Worm (Caenorhabditis elegans) whole organism, L2 larva: ENCODE results near the gene irg-3.

Experiments used
- C34F6.9 ChIP-seq: fragments of 150-350 bp; optimal IDR thresholded peaks from 2 replicates; lab custom pipeline; 2014; ENCODE audit warnings: missing biosample characterization, missing genetic modification characterization
- F13H6.1 ChIP-seq: sonication (generic microtip); optimal IDR thresholded peaks from 2 replicates; lab custom pipeline; 2016; ENCODE audit warnings: missing genetic modification characterization, missing compliant biosample characterization
- R02D3.7 ChIP-seq: fragments of 150-350 bp; optimal IDR thresholded peaks from 2 replicates; lab custom pipeline; 2014; ENCODE audit warnings: missing biosample characterization, missing genetic modification characterization
- Y55F3AM.14 ChIP-seq: fragments of 200-800 bp; sonication (Bioruptor generic); optimal IDR thresholded peaks from 2 replicates; lab custom pipeline; 2018; ENCODE audit warnings: mild to moderate bottlenecking, missing genetic modification characterization, missing compliant biosample characterization
- ZK546.5 ChIP-seq: sonication (generic microtip); optimal IDR thresholded peaks from 2 replicates; lab custom pipeline; 2017; ENCODE audit warnings: missing biosample characterization, missing genetic modification characterization
- alr-1 ChIP-seq: fragments of 150-350 bp; optimal IDR thresholded peaks from 2 replicates; lab custom pipeline; 2014; ENCODE audit warnings: missing biosample characterization, missing genetic modification characterization
- aly-2 ChIP-seq: fragments of 150-350 bp; optimal IDR thresholded peaks from 2 replicates; lab custom pipeline; 2014; ENCODE audit warnings: missing biosample characterization, missing genetic modification characterization
- blmp-1 ChIP-seq: sonication (generic microtip); optimal IDR thresholded peaks from 2 replicates; lab custom pipeline; 2017; ENCODE audit warnings: missing genetic modification characterization, mild to moderate bottlenecking, missing compliant biosample characterization, antibody characterized with exemption, moderate library complexity; ENCODE audit not compliant: insufficient read depth
- ceh-16 ChIP-seq: fragments of 150-350 bp; optimal IDR thresholded peaks from 2 replicates; lab custom pipeline; 2014; ENCODE audit warnings: missing biosample characterization, missing genetic modification characterization
- ceh-82 ChIP-seq: fragments of 150-350 bp; optimal IDR thresholded peaks from 2 replicates; lab custom pipeline; 2014; ENCODE audit warnings: missing biosample characterization, missing genetic modification characterization
- egl-27 ChIP-seq: sonication (generic microtip); optimal IDR thresholded peaks from 3 replicates; lab custom pipeline; 2017; ENCODE audit warnings: missing biosample characterization, missing genetic modification reagents, missing genetic modification characterization
- elt-1 ChIP-seq: fragments of 150-350 bp; optimal IDR thresholded peaks from 2 replicates; lab custom pipeline; 2014; ENCODE audit warnings: missing biosample characterization, missing genetic modification characterization
- elt-3 ChIP-seq: sonication (generic microtip); optimal IDR thresholded peaks from 2 replicates; lab custom pipeline; 2017; ENCODE audit warnings: missing biosample characterization, missing genetic modification characterization
- fos-1 ChIP-seq: fragments of 150-350 bp; optimal IDR thresholded peaks from 2 replicates; lab custom pipeline; 2014; ENCODE audit warnings: missing biosample characterization, missing genetic modification characterization
- gmeb-1 ChIP-seq: fragments of 150-350 bp; optimal IDR thresholded peaks from 2 replicates; lab custom pipeline; 2014; ENCODE audit warnings: missing biosample characterization, missing genetic modification characterization
- lin-11 ChIP-seq: fragments of 150-350 bp; sonication (generic microtip); optimal IDR thresholded peaks from 2 replicates; lab custom pipeline; 2014; ENCODE audit warnings: missing biosample characterization, missing genetic modification characterization, inconsistent platforms, mixed read lengths
- lin-13 ChIP-seq: fragments of 150-350 bp; optimal IDR thresholded peaks from 2 replicates; lab custom pipeline; 2014; ENCODE audit warnings: missing biosample characterization, missing genetic modification reagents, missing genetic modification characterization
- mab-5 ChIP-seq: fragments of 150-350 bp; optimal IDR thresholded peaks from 2 replicates; lab custom pipeline; 2014; ENCODE audit warnings: missing biosample characterization, missing genetic modification characterization
- mbf-1 ChIP-seq: sonication (generic microtip); optimal IDR thresholded peaks from 2 replicates; lab custom pipeline; 2017; ENCODE audit warnings: missing biosample characterization, missing genetic modification characterization
- mdl-1 ChIP-seq, 2 experiments: fragments of 150-350 bp in 1 of 2; sonication (generic microtip) in 1 of 2; optimal IDR thresholded peaks; 2 replicates each; lab custom pipeline; 2017; ENCODE audit warnings: missing biosample characterization in 2 of 2, missing genetic modification characterization in 2 of 2
- nhr-10 ChIP-seq: sonication (generic microtip); optimal IDR thresholded peaks from 2 replicates; lab custom pipeline; 2017; ENCODE audit warnings: missing biosample characterization, missing genetic modification characterization
- nhr-11 ChIP-seq: fragments of 150-350 bp; optimal IDR thresholded peaks from 2 replicates; lab custom pipeline; 2014; ENCODE audit warnings: missing biosample characterization, missing genetic modification characterization
- nhr-12 ChIP-seq: fragments of 150-350 bp; optimal IDR thresholded peaks from 2 replicates; lab custom pipeline; 2014; ENCODE audit warnings: missing biosample characterization, missing genetic modification characterization
- nhr-129 ChIP-seq: fragments of 150-350 bp; optimal IDR thresholded peaks from 2 replicates; lab custom pipeline; 2014; ENCODE audit warnings: missing biosample characterization, missing genetic modification characterization
- nhr-21 ChIP-seq: fragments of 150-350 bp; optimal IDR thresholded peaks from 2 replicates; lab custom pipeline; 2014; ENCODE audit warnings: missing biosample characterization, missing genetic modification characterization
- nhr-23 ChIP-seq: fragments of 150-350 bp; optimal IDR thresholded peaks from 2 replicates; lab custom pipeline; 2014; ENCODE audit warnings: missing biosample characterization, missing genetic modification reagents, missing genetic modification characterization
- nhr-6 ChIP-seq: fragments of 150-350 bp; optimal IDR thresholded peaks from 2 replicates; lab custom pipeline; 2014; ENCODE audit warnings: missing biosample characterization, missing genetic modification characterization
- peb-1 ChIP-seq: fragments of 150-350 bp; optimal IDR thresholded peaks from 2 replicates; lab custom pipeline; 2014; ENCODE audit warnings: missing biosample characterization, missing genetic modification characterization
- sma-3 ChIP-seq: sonication (generic microtip); optimal IDR thresholded peaks from 2 replicates; lab custom pipeline; 2016; ENCODE audit warnings: missing genetic modification reagents, missing genetic modification characterization, missing compliant biosample characterization
- sma-9 ChIP-seq, 2 experiments: fragments of 150-350 bp in 1 of 2; sonication (generic microtip) in 1 of 2; optimal IDR thresholded peaks; 2 replicates each; lab custom pipeline; 2014 to 2016; ENCODE audit warnings: missing genetic modification characterization in 2 of 2, mild to moderate bottlenecking in 1 of 2, missing biosample characterization in 1 of 2, missing compliant biosample characterization in 1 of 2, missing genetic modification reagents in 1 of 2, moderate library complexity in 1 of 2
- snpc-4 ChIP-seq: fragments of 150-350 bp; optimal IDR thresholded peaks from 2 replicates; lab custom pipeline; 2014; ENCODE audit warnings: missing biosample characterization, missing genetic modification characterization
- unc-39 ChIP-seq: fragments of 150-350 bp; optimal IDR thresholded peaks from 2 replicates; lab custom pipeline; 2014; ENCODE audit warnings: missing biosample characterization, missing genetic modification characterization
- unc-55 ChIP-seq: fragments of 150-350 bp; sonication (generic microtip); optimal IDR thresholded peaks from 3 replicates; lab custom pipeline; 2014; ENCODE audit warnings: missing biosample characterization, missing genetic modification reagents, missing genetic modification characterization
- unc-62 ChIP-seq: fragments of 150-350 bp; optimal IDR thresholded peaks from 2 replicates; lab custom pipeline; 2014; ENCODE audit warnings: missing biosample characterization, missing genetic modification reagents, missing genetic modification characterization
- zag-1 ChIP-seq: fragments of 150-350 bp; optimal IDR thresholded peaks from 2 replicates; lab custom pipeline; 2014; ENCODE audit warnings: missing biosample characterization, missing genetic modification characterization
- ztf-1 ChIP-seq: fragments of 200-800 bp; sonication (Bioruptor generic); conservative IDR thresholded peaks from 2 replicates; pipeline ENCODE4 v1.3.6; 2022; ENCODE audit warnings: missing genetic modification characterization, missing compliant biosample characterization
- ztf-4 ChIP-seq: fragments of 150-350 bp; optimal IDR thresholded peaks from 2 replicates; lab custom pipeline; 2014; ENCODE audit warnings: missing biosample characterization, missing genetic modification characterization

The irg-3 gene

ce11 chrV:2575716-2576115, 16.7 kb upstream of the irg-3 start:
- TF ChIP-seq nhr-6 (tag; lab: Kevin White, UChicago): no peak
- TF ChIP-seq peb-1 (tag; lab: Kevin White, UChicago): no peak

- TF ChIP-seq nhr-10 (tag; lab: Kevin White, UChicago) (no peak), mbf-1 (tag; lab: Kevin White, UChicago) (no peak), mab-5 (tag; lab: Kevin White, UChicago) (no peak), C34F6.9 (tag; lab: Kevin White, UChicago) (no peak), ceh-16 (tag; lab: Kevin White, UChicago) (no peak), ZK546.5 (tag; lab: Kevin White, UChicago) (no peak), elt-3 (tag; lab: Kevin White, UChicago) (no peak), aly-2 (no peak), nhr-11 (tag; lab: Kevin White, UChicago) (no peak), sma-3 (GFP tag; lab: Kevin White, UChicago) (no peak), unc-55 (GFP tag; lab: Kevin White, UChicago) (no peak), elt-1 (tag; lab: Kevin White, UChicago) (no peak), R02D3.7 (tag; lab: Kevin White, UChicago) (no peak), blmp-1 (tag; lab: Kevin White, UChicago) (no peak), sma-9 (GFP tag; optimal IDR thresholded peaks at IDR 0.05; lab: Kevin White, UChicago) (no peak), sma-9 (tag; optimal IDR thresholded peaks at IDR 0.05; lab: Kevin White, UChicago) (no peak), egl-27 (no peak), ceh-82 (tag; lab: Kevin White, UChicago) (no peak), snpc-4 (no peak), ztf-1 (no peak), unc-62 (no peak)
Measured at ce11 chrV:2577603-2578002, 14.8 kb upstream of the irg-3 start, which contains the start of gene srt-4. Gene srt-4 (plus strand): TSS chrV:2577903.

- TF ChIP-seq alr-1: no peak
- TF ChIP-seq unc-62: no peak
- no peak for TF ChIP-seq F13H6.1
- TF ChIP-seq nhr-12 (tag; lab: Kevin White, UChicago): no peak
- no peak for TF ChIP-seq Y55F3AM.14
- TF ChIP-seq nhr-6 (tag; lab: Kevin White, UChicago): no peak
- TF ChIP-seq sma-9 (GFP tag; optimal IDR thresholded peaks at IDR 0.05; lab: Kevin White, UChicago): no peak
- no peak for TF ChIP-seq sma-9 (tag; optimal IDR thresholded peaks at IDR 0.05; lab: Kevin White, UChicago)
- TF ChIP-seq ztf-4 (tag; lab: Kevin White, UChicago): no peak
- TF ChIP-seq ceh-82 (tag; lab: Kevin White, UChicago): no peak
- TF ChIP-seq nhr-10 (tag; lab: Kevin White, UChicago): no peak
- no peak for TF ChIP-seq lin-13 (GFP tag; lab: Kevin White, UChicago)
- TF ChIP-seq mdl-1 (tag; optimal IDR thresholded peaks at IDR 0.05; lab: Kevin White, UChicago): no peak
- TF ChIP-seq nhr-21 (tag; lab: Kevin White, UChicago): no peak
- no peak for TF ChIP-seq unc-39
- no peak for TF ChIP-seq sma-3 (GFP tag; lab: Kevin White, UChicago)
- no peak for TF ChIP-seq egl-27
- no peak for TF ChIP-seq nhr-23 (tag; lab: Kevin White, UChicago)
- TF ChIP-seq gmeb-1 (tag; lab: Kevin White, UChicago): no peak
- TF ChIP-seq R02D3.7 (tag; lab: Kevin White, UChicago): no peak
Measured at ce11 chrV:2580598-2580997, 11.8 kb upstream of the irg-3 start, which contains the start of gene C29G2.3. Gene C29G2.3 (plus strand): TSS chrV:2580898.

- TF ChIP-seq fos-1 (tag; lab: Kevin White, UChicago): peak; percentile 42
- no peak for TF ChIP-seq gmeb-1 (tag; lab: Kevin White, UChicago)
- TF ChIP-seq, all 48 proteins: peak for 1
Measured at ce11 chrV:2585727-2586126, 6.7 kb upstream of the irg-3 start, which contains the start of gene C29G2.6. Gene C29G2.6 (minus strand): TSS chrV:2585908.

ce11 chrV:2589834-2590233, 2.6 kb upstream of the irg-3 start:
- no peak for TF ChIP-seq aly-2
- TF ChIP-seq ZK546.5 (tag; lab: Kevin White, UChicago): no peak
- TF ChIP-seq lin-11 (tag; lab: Kevin White, UChicago): no peak
- no peak for TF ChIP-seq F13H6.1
- TF ChIP-seq nhr-129 (tag; lab: Kevin White, UChicago): no peak
- no peak for TF ChIP-seq egl-27
- TF ChIP-seq nhr-21 (tag; lab: Kevin White, UChicago): no peak
- no peak for TF ChIP-seq ztf-1
- TF ChIP-seq nhr-11 (tag; lab: Kevin White, UChicago): no peak
- no peak for TF ChIP-seq zag-1 (tag; lab: Kevin White, UChicago)
- TF ChIP-seq elt-3 (tag; lab: Kevin White, UChicago): no peak
- TF ChIP-seq, all 48 proteins: peak for 0
